Worm (Caenorhabditis elegans): ENCODE data around the gene K12H6.10.

The K12H6.10 gene

ce11 chrII:2862557-2863035, 39.9 kb downstream of the K12H6.10 start:
- TF ChIP-seq ceh-43 (GFP tag; optimal IDR thresholded peaks at IDR 0.05) = no peak
- TF ChIP-seq bed-3 (GFP tag; optimal IDR thresholded peaks at IDR 0.05) = no peak
- TF ChIP-seq lin-13 (tag; optimal IDR thresholded peaks at IDR 0.05) = no peak
- TF ChIP-seq ztf-11 (tag; optimal IDR thresholded peaks at IDR 0.05) = no peak
- TF ChIP-seq mep-1 (tag; optimal IDR thresholded peaks at IDR 0.05) = no peak
- no peak for TF ChIP-seq drap-1 (GFP tag; optimal IDR thresholded peaks at IDR 0.05)
- no peak for TF ChIP-seq unc-62 (GFP tag; optimal IDR thresholded peaks at IDR 0.05)
- TF ChIP-seq ham-2 (GFP tag; optimal IDR thresholded peaks at IDR 0.05) = peak; percentile 23

ce11 chrII:2864229-2864628, 41.6 kb downstream of the K12H6.10 start, which contains the start of gene Y110A2AL.5:
Gene Y110A2AL.5, plus strand, starts transcription at chrII:2864529.
- TF ChIP-seq M03D4.4 (tag; optimal IDR thresholded peaks at IDR 0.05) (no peak), sptf-1 (tag; optimal IDR thresholded peaks at IDR 0.05) (no peak), ceh-43 (GFP tag; optimal IDR thresholded peaks at IDR 0.05) (no peak), unc-62 (GFP tag; optimal IDR thresholded peaks at IDR 0.05) (no peak), flh-1 (GFP tag; optimal IDR thresholded peaks at IDR 0.05) (no peak), bed-3 (GFP tag; optimal IDR thresholded peaks at IDR 0.05) (no peak), hlh-1 (tag; optimal IDR thresholded peaks at IDR 0.05) (no peak), pha-4 (tag; optimal IDR thresholded peaks at IDR 0.05) (no peak), lsy-2 (tag; optimal IDR thresholded peaks at IDR 0.05) (no peak), mls-2 (tag; optimal IDR thresholded peaks at IDR 0.05) (no peak), ham-2 (GFP tag; optimal IDR thresholded peaks at IDR 0.05) (no peak), mab-5 (tag; optimal IDR thresholded peaks at IDR 0.05) (no peak), drap-1 (GFP tag; optimal IDR thresholded peaks at IDR 0.05) (no peak), ztf-11 (tag; optimal IDR thresholded peaks at IDR 0.05) (no peak), nhr-76 (tag; optimal IDR thresholded peaks at IDR 0.05) (no peak), nhr-237 (tag; optimal IDR thresholded peaks at IDR 0.05) (no peak), elt-3 (tag; optimal IDR thresholded peaks at IDR 0.05) (no peak), nhr-28 (tag; optimal IDR thresholded peaks at IDR 0.05) (no peak)

- TF ChIP-seq nhr-2 (tag; optimal IDR thresholded peaks at IDR 0.05) (no peak), blmp-1 (tag; optimal IDR thresholded peaks at IDR 0.05) (no peak), ztf-11 (tag; optimal IDR thresholded peaks at IDR 0.05) (no peak), nhr-76 (tag; optimal IDR thresholded peaks at IDR 0.05) (no peak), sem-2 (GFP tag; optimal IDR thresholded peaks at IDR 0.05) (no peak), tbx-8 (GFP tag; optimal IDR thresholded peaks at IDR 0.05) (no peak), nhr-12 (tag; optimal IDR thresholded peaks at IDR 0.05) (no peak), elt-1 (tag; optimal IDR thresholded peaks at IDR 0.05; ENCODE audit: borderline replicate concordance, insufficient read depth) (no peak), lin-32 (GFP tag; optimal IDR thresholded peaks at IDR 0.05) (no peak), unc-120 (tag; optimal IDR thresholded peaks at IDR 0.05; ENCODE audit: poor library complexity, severe bottlenecking) (no peak), zip-8 (tag; optimal IDR thresholded peaks at IDR 0.05) (no peak), drap-1 (GFP tag; optimal IDR thresholded peaks at IDR 0.05) (no peak), cnd-1 (tag; optimal IDR thresholded peaks at IDR 0.05) (no peak), ceh-43 (GFP tag; optimal IDR thresholded peaks at IDR 0.05) (no peak), sptf-1 (tag; optimal IDR thresholded peaks at IDR 0.05) (no peak), lin-13 (tag; optimal IDR thresholded peaks at IDR 0.05) (no peak), lsy-2 (tag; optimal IDR thresholded peaks at IDR 0.05) (no peak), mep-1 (tag; optimal IDR thresholded peaks at IDR 0.05) (no peak), flh-1 (GFP tag; optimal IDR thresholded peaks at IDR 0.05) (no peak)
Measured at ce11 chrII:2865355-2865754, 42.7 kb downstream of the K12H6.10 start.

ce11 chrII:2866541-2867124, 44.0 kb downstream of the K12H6.10 start, which contains the start of the genes Y110A2AL.9 and Y110A2AL.3:
Gene Y110A2AL.9, minus strand, starts transcription at chrII:2866641.
Gene Y110A2AL.3, plus strand, starts transcription at chrII:2867074.
- no peak for TF ChIP-seq ztf-11 (tag; optimal IDR thresholded peaks at IDR 0.05)
- no peak for TF ChIP-seq snpc-4 (tag; optimal IDR thresholded peaks at IDR 0.05)
- no peak for TF ChIP-seq tbx-8 (GFP tag; optimal IDR thresholded peaks at IDR 0.05)
- no peak for TF ChIP-seq mls-2 (tag; optimal IDR thresholded peaks at IDR 0.05)
- no peak for TF ChIP-seq nhr-237 (tag; optimal IDR thresholded peaks at IDR 0.05)
- no peak for TF ChIP-seq pha-4 (tag; optimal IDR thresholded peaks at IDR 0.05)
- no peak for TF ChIP-seq sptf-1 (tag; optimal IDR thresholded peaks at IDR 0.05)
- TF ChIP-seq unc-120 (tag; optimal IDR thresholded peaks at IDR 0.05; ENCODE audit: poor library complexity, severe bottlenecking) = no peak

Measured in whole organism, mixed stage, embryonic.